Fruit fly (Drosophila melanogaster) whole organism, embryonic: ENCODE results near the gene CAHbeta.

Experiments used
- CG10147 ChIP-seq: fragments of 200-800 bp; sonication (Bioruptor generic); optimal IDR thresholded peaks from 2 replicates; lab custom pipeline; 2019; ENCODE audit warnings: missing biosample characterization, mild to moderate bottlenecking, missing genetic modification characterization, moderate library complexity
- CG10366 ChIP-seq: fragments of 200-800 bp; sonication (Bioruptor generic); IDR thresholded peaks from 2 replicates; pipeline ENCODE4 v1.3.6; 2022; ENCODE audit warnings: missing biosample characterization, missing genetic modification characterization
- CG11456 ChIP-seq: fragments of 200-800 bp; sonication (Bioruptor generic); IDR thresholded peaks from 3 replicates; pipeline ENCODE4 v1.3.6; 2022; ENCODE audit warnings: missing biosample characterization, missing genetic modification characterization
- CG15601 ChIP-seq: fragments of 200-800 bp; sonication (Bioruptor generic); optimal IDR thresholded peaks from 3 replicates; lab custom pipeline; 2019; ENCODE audit warnings: missing biosample characterization, mild to moderate bottlenecking, missing genetic modification characterization, moderate library complexity
- CG17328 ChIP-seq: fragments of 200-800 bp; sonication (Bioruptor generic); IDR thresholded peaks from 2 replicates; pipeline ENCODE4 v1.3.6; 2022; ENCODE audit warnings: missing biosample characterization, missing genetic modification characterization
- CG17802 ChIP-seq: fragments of 200-800 bp; sonication (Bioruptor generic); optimal IDR thresholded peaks from 2 replicates; lab custom pipeline; 2018; ENCODE audit warnings: missing biosample characterization, mild to moderate bottlenecking, missing genetic modification characterization, moderate library complexity
- CG2678 ChIP-seq: fragments of 200-800 bp; sonication (Bioruptor generic); optimal IDR thresholded peaks from 3 replicates; lab custom pipeline; 2019; ENCODE audit warnings: missing biosample characterization, mild to moderate bottlenecking, missing genetic modification characterization, moderate library complexity
- CG2712 ChIP-seq: fragments of 200-800 bp; optimal IDR thresholded peaks from 3 replicates; lab custom pipeline; 2019; ENCODE audit warnings: missing biosample characterization, mild to moderate bottlenecking, missing genetic modification characterization, moderate library complexity
- CG30403 ChIP-seq: fragments of 200-800 bp; sonication (Bioruptor generic); optimal IDR thresholded peaks from 3 replicates; lab custom pipeline; 2016; ENCODE audit warnings: missing biosample characterization, missing genetic modification characterization
- CG31441 ChIP-seq: fragments of 200-800 bp; sonication (Bioruptor generic); IDR thresholded peaks from 2 replicates; pipeline ENCODE4 v1.3.6; 2022; ENCODE audit warnings: missing biosample characterization, missing genetic modification characterization
- CG32767 ChIP-seq: fragments of 200-800 bp; sonication (Bioruptor generic); IDR thresholded peaks from 2 replicates; pipeline ENCODE4 v1.3.6; 2022; ENCODE audit warnings: missing biosample characterization, missing genetic modification characterization
- CG33557 ChIP-seq: fragments of 200-800 bp; sonication (Bioruptor generic); optimal IDR thresholded peaks from 2 replicates; lab custom pipeline; 2019; ENCODE audit warnings: missing biosample characterization, mild to moderate bottlenecking, missing genetic modification characterization, moderate library complexity
- CG4424 ChIP-seq: fragments of 200-800 bp; sonication (Bioruptor generic); optimal IDR thresholded peaks from 3 replicates; lab custom pipeline; 2016; ENCODE audit warnings: missing biosample characterization, missing genetic modification characterization
- CG6654 ChIP-seq: fragments of 200-800 bp; sonication (Bioruptor generic); optimal IDR thresholded peaks from 2 replicates; lab custom pipeline; 2017; ENCODE audit warnings: missing biosample characterization, mild to moderate bottlenecking, missing genetic modification characterization
- CG6791 ChIP-seq: fragments of 200-800 bp; sonication (Bioruptor generic); IDR thresholded peaks from 3 replicates; pipeline ENCODE4 v1.3.6; 2022; ENCODE audit warnings: missing biosample characterization, missing genetic modification characterization; ENCODE audit not compliant: partially characterized antibody
- CG8359 ChIP-seq: fragments of 200-800 bp; sonication (Bioruptor generic); optimal IDR thresholded peaks from 2 replicates; lab custom pipeline; 2017; ENCODE audit warnings: missing biosample characterization, mild to moderate bottlenecking, missing genetic modification characterization, borderline replicate concordance
- CoRest ChIP-seq: fragments of 200-800 bp; sonication (Bioruptor generic); optimal IDR thresholded peaks from 3 replicates; lab custom pipeline; 2018; ENCODE audit warnings: missing biosample characterization, mild to moderate bottlenecking, missing genetic modification characterization, moderate library complexity
- D ChIP-seq, 2 experiments: fragments of 200-800 bp in 1 of 2; fragments of >200 bp in 1 of 2; sonication (Bioruptor generic) in 1 of 2; optimal IDR thresholded peaks; 2 replicates in 1 of 2; 3 replicates in 1 of 2; lab custom pipeline; 2017; ENCODE audit warnings: mild to moderate bottlenecking in 1 of 2, missing biosample characterization in 1 of 2, missing genetic modification characterization in 1 of 2, missing genetic modification reagents in 1 of 2
- Dad ChIP-seq: fragments of 200-800 bp; sonication (Bioruptor generic); optimal IDR thresholded peaks from 3 replicates; lab custom pipeline; 2016; ENCODE audit warnings: missing biosample characterization, missing genetic modification characterization
- Ets65A ChIP-seq: fragments of 200-800 bp; sonication (Bioruptor generic); peaks from one replicate; lab custom pipeline; 2016; ENCODE audit warnings: missing biosample characterization, missing genetic modification characterization
- Lhr ChIP-seq: fragments of 200-800 bp; sonication (Bioruptor generic); optimal IDR thresholded peaks from 3 replicates; lab custom pipeline; 2017; ENCODE audit warnings: mild to moderate bottlenecking, missing biosample characterization, missing genetic modification reagents, missing genetic modification characterization
- Meics ChIP-seq: fragments of 200-800 bp; sonication (Bioruptor generic); optimal IDR thresholded peaks from 2 replicates; lab custom pipeline; 2017; ENCODE audit warnings: missing biosample characterization, mild to moderate bottlenecking, missing genetic modification characterization
- Ptx1 ChIP-seq: fragments of 200-800 bp; sonication (Bioruptor generic); IDR thresholded peaks from 2 replicates; pipeline ENCODE4 v1.3.6; 2022; ENCODE audit warnings: missing biosample characterization, missing genetic modification characterization
- Six4 ChIP-seq: fragments of 200-800 bp; sonication (Bioruptor generic); optimal IDR thresholded peaks from 2 replicates; lab custom pipeline; 2016; ENCODE audit warnings: missing biosample characterization, missing genetic modification characterization
- Spps ChIP-seq: fragments of 200-800 bp; sonication (Bioruptor generic); optimal IDR thresholded peaks from 2 replicates; lab custom pipeline; 2018; ENCODE audit warnings: missing biosample characterization, mild to moderate bottlenecking, missing genetic modification characterization
- abd-A ChIP-seq: fragments of 200-800 bp; sonication (Bioruptor generic); optimal IDR thresholded peaks from 3 replicates; lab custom pipeline; 2019; ENCODE audit warnings: missing biosample characterization, mild to moderate bottlenecking, missing genetic modification characterization, moderate library complexity
- ap ChIP-seq: fragments of 200-800 bp; sonication (Bioruptor generic); IDR thresholded peaks from 2 replicates; pipeline ENCODE4 v1.3.6; 2022; ENCODE audit warnings: missing biosample characterization, missing genetic modification characterization
- cg ChIP-seq: fragments of 200-800 bp; sonication (Bioruptor generic); optimal IDR thresholded peaks from 3 replicates; lab custom pipeline; 2019; ENCODE audit warnings: missing biosample characterization, mild to moderate bottlenecking, missing genetic modification characterization, moderate library complexity
- chinmo ChIP-seq: fragments of 200-800 bp; sonication (Bioruptor generic); IDR thresholded peaks from 4 replicates; pipeline ENCODE4 v1.3.6; 2022; ENCODE audit warnings: missing biosample characterization, missing genetic modification characterization; ENCODE audit not compliant: partially characterized antibody
- dpn ChIP-seq, 2 experiments: fragments of 200-800 bp; sonication (Bioruptor generic); optimal IDR thresholded peaks; 3 replicates each; lab custom pipeline; 2016; ENCODE audit warnings: missing biosample characterization in 2 of 2, missing genetic modification characterization in 2 of 2
- lab ChIP-seq: fragments of 200-800 bp; sonication (Bioruptor generic); optimal IDR thresholded peaks from 3 replicates; lab custom pipeline; 2017; ENCODE audit warnings: missing biosample characterization, missing genetic modification characterization, mild to moderate bottlenecking, moderate library complexity, missing genetic modification reagents
- nerfin-1 ChIP-seq: fragments of 200-800 bp; sonication (Bioruptor generic); optimal IDR thresholded peaks from 3 replicates; lab custom pipeline; 2019; ENCODE audit warnings: missing biosample characterization, mild to moderate bottlenecking, missing genetic modification characterization, moderate library complexity
- odd ChIP-seq: fragments of 200-800 bp; sonication (Bioruptor generic); optimal IDR thresholded peaks from 2 replicates; lab custom pipeline; 2017; ENCODE audit warnings: missing biosample characterization, mild to moderate bottlenecking, missing genetic modification characterization
- onecut ChIP-seq: fragments of 200-800 bp; sonication (Bioruptor generic); IDR thresholded peaks from 2 replicates; pipeline ENCODE4 v1.3.6; 2022; ENCODE audit warnings: missing biosample characterization, missing genetic modification characterization
- pan ChIP-seq, 4 experiments: fragments of >200 bp in 3 of 4; fragments of 200-800 bp in 1 of 4; sonication (Bioruptor generic) in 1 of 4; optimal IDR thresholded peaks in 3 of 4; IDR thresholded peaks in 1 of 4; 2 replicates each; pipeline versions ENCODE4 v1.3.6 to Lab custom; 2017 to 2022; ENCODE audit warnings: missing biosample characterization in 2 of 4, missing genetic modification characterization in 2 of 4, mixed read lengths in 1 of 4
- pfk ChIP-seq: fragments of 200-800 bp; sonication (Bioruptor generic); optimal IDR thresholded peaks from 2 replicates; lab custom pipeline; 2018; ENCODE audit warnings: missing biosample characterization, mild to moderate bottlenecking, missing genetic modification characterization, moderate library complexity
- pum ChIP-seq: fragments of 200-800 bp; sonication (Bioruptor generic); optimal IDR thresholded peaks from 2 replicates; lab custom pipeline; 2016; ENCODE audit warnings: missing biosample characterization, missing genetic modification characterization
- repo ChIP-seq: fragments of 200-800 bp; sonication (Bioruptor generic); optimal IDR thresholded peaks from 2 replicates; lab custom pipeline; 2016; ENCODE audit warnings: missing biosample characterization, missing genetic modification characterization
- sens ChIP-seq: fragments of 200-800 bp; sonication (Bioruptor generic); peaks from one replicate; lab custom pipeline; 2016; ENCODE audit warnings: missing biosample characterization, missing genetic modification characterization
- sens-2 ChIP-seq: fragments of 200-800 bp; sonication (Bioruptor generic); IDR thresholded peaks from 2 replicates; pipeline ENCODE4 v1.3.6; 2022; ENCODE audit warnings: missing biosample characterization, missing genetic modification characterization
- shn ChIP-seq: fragments of 200-800 bp; sonication (Bioruptor generic); optimal IDR thresholded peaks from 3 replicates; lab custom pipeline; 2016; ENCODE audit warnings: missing biosample characterization, missing genetic modification characterization
- sr ChIP-seq: fragments of 200-800 bp; sonication (Bioruptor generic); IDR thresholded peaks from 3 replicates; pipeline ENCODE4 v1.3.6; 2022; ENCODE audit warnings: missing biosample characterization, missing genetic modification characterization
- stwl ChIP-seq: fragments of 200-800 bp; sonication (Bioruptor generic); optimal IDR thresholded peaks from 3 replicates; lab custom pipeline; 2018; ENCODE audit warnings: missing biosample characterization, mild to moderate bottlenecking, missing genetic modification characterization, moderate library complexity
- tap ChIP-seq: fragments of 200-800 bp; optimal IDR thresholded peaks from 3 replicates; lab custom pipeline; 2019; ENCODE audit warnings: missing biosample characterization, mild to moderate bottlenecking, missing genetic modification characterization, moderate library complexity
- tgo ChIP-seq: fragments of 200-800 bp; sonication (Bioruptor generic); IDR thresholded peaks from 3 replicates; pipeline ENCODE4 v1.3.6; 2022; ENCODE audit warnings: missing biosample characterization, missing genetic modification characterization
- vvl ChIP-seq: fragments of 200-800 bp; sonication (Bioruptor generic); IDR thresholded peaks from 2 replicates; pipeline ENCODE4 v1.3.6; 2022; ENCODE audit warnings: missing biosample characterization, missing genetic modification characterization
- wdn ChIP-seq: fragments of 200-800 bp; sonication (Bioruptor generic); IDR thresholded peaks from 2 replicates; pipeline ENCODE4 v1.3.6; 2022; ENCODE audit warnings: missing biosample characterization, missing genetic modification characterization
- zen2 ChIP-seq: fragments of 200-800 bp; sonication (Bioruptor generic); IDR thresholded peaks from 3 replicates; pipeline ENCODE4 v1.3.6; 2022; ENCODE audit warnings: missing biosample characterization, missing genetic modification characterization; ENCODE audit not compliant: partially characterized antibody

Gene CAHbeta

DNA sequence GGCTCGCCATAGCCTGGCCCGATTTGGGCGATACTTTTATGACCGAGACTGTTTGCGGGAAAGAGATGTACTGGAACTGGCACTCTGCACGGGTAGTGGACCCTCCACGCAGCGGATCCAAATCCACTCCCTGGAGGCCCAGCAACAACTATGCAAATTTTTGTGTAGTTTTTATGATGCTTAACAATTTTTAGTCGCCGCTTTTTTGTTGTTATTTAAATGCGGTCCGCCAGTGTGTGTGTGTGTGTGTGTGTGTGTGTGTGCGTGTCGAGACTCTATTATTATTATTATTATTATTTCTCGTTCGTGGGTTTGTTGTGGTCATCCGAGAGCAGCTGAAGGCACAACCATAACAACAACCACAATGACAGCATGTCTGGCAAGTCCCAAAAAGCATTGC lies 21.5 kb upstream of the CAHbeta start:
- TF ChIP-seq abd-A (tag; lab: Kevin White, UChicago) (peak; percentile 4), Spps (tag; lab: Kevin White, UChicago) (no peak), Ets65A (GFP tag; lab: Kevin White, UChicago) (peak; percentile 22), vvl (GFP tag; lab: Robert Waterston, UW) (peak; percentile 54; the same call in 1 of the 2 replicates), cg (peak; percentile 17), chinmo (0 out of 4 replicates have a peak, but pooled peaks have one; percentile 14)
- TF ChIP-seq, all 482 proteins: peak for 5

DNA sequence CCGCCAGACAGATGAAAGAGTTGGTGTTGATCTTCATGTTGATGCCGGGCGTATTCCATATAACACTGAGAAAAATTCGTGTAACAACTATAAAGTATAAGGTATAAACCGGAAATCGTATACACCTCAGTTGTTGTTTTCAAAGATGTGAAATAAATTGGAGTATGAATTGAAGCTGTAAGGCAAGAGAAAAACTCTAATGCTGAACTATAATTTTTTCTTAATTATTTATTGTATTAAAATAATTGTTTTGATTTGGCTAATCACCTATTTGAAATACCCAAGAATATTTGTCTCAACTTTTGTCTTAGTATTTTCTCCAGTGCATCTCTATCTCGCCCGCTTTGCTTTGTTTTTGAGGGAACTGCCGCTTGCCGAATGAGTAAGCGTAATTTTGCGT lies 20.3 kb upstream of the CAHbeta start:
- TF ChIP-seq CG17802 (tag; lab: Kevin White, UChicago) (no peak), pan (optimal IDR thresholded peaks at IDR 0.05; lab: Kevin White, UChicago) (no peak), pan (GFP tag; optimal IDR thresholded peaks at IDR 0.05 in 1 of 2, IDR thresholded peaks at IDR 0.05 in 1 of 2) (peak in 1 of 2 experiments; percentile 44), Six4 (GFP tag; lab: Kevin White, UChicago) (no peak), wdn (GFP tag; lab: Robert Waterston, UW) (0 out of 2 replicates have a peak, but pooled peaks have one; percentile 42), pfk (GFP tag; lab: Kevin White, UChicago) (no peak), D (optimal IDR thresholded peaks at IDR 0.05; lab: Kevin White, UChicago) (no peak), D (GFP tag; optimal IDR thresholded peaks at IDR 0.05; lab: Kevin White, UChicago) (peak; percentile 53), CoRest (tag; lab: Kevin White, UChicago) (peak; percentile 69), onecut (peak; percentile 17; the same call in 1 of the 2 replicates), repo (GFP tag; lab: Kevin White, UChicago) (no peak), tgo (GFP tag; lab: Robert Waterston, UW) (peak; percentile 73; the same call in 2 of the 3 replicates), CG8359 (peak; percentile 27), CG33557 (GFP tag; lab: Kevin White, UChicago) (peak; percentile 7), ap (0 out of 2 replicates have a peak, but pooled peaks have one; percentile 10), Dad (GFP tag; lab: Kevin White, UChicago) (no peak), CG4424 (peak; percentile 67), CG32767 (no peak), odd (peak; percentile 6), tap (tag; lab: Kevin White, UChicago) (peak; percentile 70), CG17328 (GFP tag; lab: Robert Waterston, UW) (peak; percentile 48; the same call in 1 of the 2 replicates), CG10366 (peak; percentile 41), stwl (no peak), CG6654 (GFP tag; lab: Kevin White, UChicago) (no peak), dpn (GFP tag; optimal IDR thresholded peaks at IDR 0.05; lab: Kevin White, UChicago) (peak in 1 of 2 experiments; percentile 31), CG6791 (no peak), CG30403 (GFP tag; lab: Kevin White, UChicago) (peak; percentile 67), pum (no peak), CG15601 (tag; lab: Kevin White, UChicago) (peak; percentile 36), lab (peak; percentile 38), CG2712 (tag; lab: Kevin White, UChicago) (peak; percentile 77), Meics (GFP tag; lab: Kevin White, UChicago) (peak; percentile 41), zen2 (GFP tag; lab: Robert Waterston, UW) (no peak), shn (no peak), sens (peak; percentile 44), CG10147 (peak; percentile 12), CG2678 (tag; lab: Kevin White, UChicago) (peak; percentile 77), Ptx1 (GFP tag; lab: Robert Waterston, UW) (peak; percentile 56), sr (GFP tag; lab: Robert Waterston, UW) (no peak), CG31441 (GFP tag; lab: Robert Waterston, UW) (peak; percentile 83), nerfin-1 (peak; percentile 42), sens-2 (GFP tag; lab: Robert Waterston, UW) (no peak), Lhr (GFP tag; lab: Kevin White, UChicago) (no peak), CG11456 (no peak)
